Worm (Caenorhabditis elegans): Measurements from ENCODE around the gene Y43E12A.2.

Y43E12A.2 gene

ce11 chrIV:11008255-11008654, 26.4 kb downstream of the Y43E12A.2 start:
- TF ChIP-seq mes-2 (tag; optimal IDR thresholded peaks at IDR 0.05; ENCODE audit: poor library complexity, severe bottlenecking) (no peak), nhr-76 (tag; optimal IDR thresholded peaks at IDR 0.05) (no peak), ces-1 (GFP tag; optimal IDR thresholded peaks at IDR 0.05) (no peak), unc-130 (GFP tag; optimal IDR thresholded peaks at IDR 0.05) (no peak), lsy-2 (tag; optimal IDR thresholded peaks at IDR 0.05) (no peak), F10B5.3 (tag; optimal IDR thresholded peaks at IDR 0.05) (no peak), T20F7.1 (GFP tag; optimal IDR thresholded peaks at IDR 0.05) (no peak), dpl-1 (GFP tag; optimal IDR thresholded peaks at IDR 0.05) (no peak), lin-15B (tag; optimal IDR thresholded peaks at IDR 0.05) (no peak), dmd-9 (GFP tag; IDR thresholded peaks at IDR 0.05) (no peak), ceh-62 (tag; optimal IDR thresholded peaks at IDR 0.05) (no peak), lim-7 (GFP tag; IDR thresholded peaks at IDR 0.05) (no peak), F26F4.8 (GFP tag; conservative IDR thresholded peaks at IDR 0.05) (no peak), nhr-237 (tag; optimal IDR thresholded peaks at IDR 0.05) (no peak), attf-4 (tag; optimal IDR thresholded peaks at IDR 0.05) (no peak), zag-1 (tag; optimal IDR thresholded peaks at IDR 0.05) (no peak), hlh-30 (tag; optimal IDR thresholded peaks at IDR 0.05; ENCODE audit: insufficient read depth) (peak; percentile 70), set-16 (GFP tag; IDR thresholded peaks at IDR 0.05) (no peak), duxl-1 (tag; optimal IDR thresholded peaks at IDR 0.05; ENCODE audit: poor library complexity) (no peak), hmg-1.1 (GFP tag; IDR thresholded peaks at IDR 0.05) (0 out of 2 replicates have a peak, but pooled peaks have one; percentile 38), lin-29 (GFP tag; IDR thresholded peaks at IDR 0.05) (no peak), dve-1 (tag; optimal IDR thresholded peaks at IDR 0.05; ENCODE audit: insufficient read depth) (peak; percentile 29), ceh-28 (tag; optimal IDR thresholded peaks at IDR 0.05) (no peak), R02D3.7 (tag; optimal IDR thresholded peaks at IDR 0.05) (no peak), pha-4 (GFP tag; IDR thresholded peaks at IDR 0.05) (no peak), pha-4 (tag; optimal IDR thresholded peaks at IDR 0.05) (peak; percentile 15), ztf-7 (tag; optimal IDR thresholded peaks at IDR 0.05) (no peak), ama-1 (optimal IDR thresholded peaks at IDR 0.05) (no peak), mep-1 (tag; optimal IDR thresholded peaks at IDR 0.05) (peak; percentile 14), snpc-4 (tag; optimal IDR thresholded peaks at IDR 0.05) (no peak), pqm-1 (tag; optimal IDR thresholded peaks at IDR 0.05) (no peak), gei-8 (GFP tag; optimal IDR thresholded peaks at IDR 0.05) (no peak), tag-97 (GFP tag; IDR thresholded peaks at IDR 0.05) (no peak), lin-38 (GFP tag; IDR thresholded peaks at IDR 0.05) (no peak), sdz-12 (GFP tag; optimal IDR thresholded peaks at IDR 0.05) (no peak), Y5F2A.4 (GFP tag; optimal IDR thresholded peaks at IDR 0.05) (no peak), ceh-82 (tag; optimal IDR thresholded peaks at IDR 0.05) (no peak), daf-19 (GFP tag; conservative IDR thresholded peaks at IDR 0.05) (no peak), Y48G9A.11 (GFP tag; IDR thresholded peaks at IDR 0.05) (no peak), nhr-25 (tag; optimal IDR thresholded peaks at IDR 0.05; ENCODE audit: borderline replicate concordance, insufficient read depth) (no peak), egl-43 (GFP tag; IDR thresholded peaks at IDR 0.05) (no peak), mdl-1 (tag; optimal IDR thresholded peaks at IDR 0.05) (no peak), F37D6.2 (tag; optimal IDR thresholded peaks at IDR 0.05) (no peak), lin-1 (GFP tag; IDR thresholded peaks at IDR 0.05) (no peak), arid-1 (GFP tag; conservative IDR thresholded peaks at IDR 0.05) (no peak), lir-3 (tag; optimal IDR thresholded peaks at IDR 0.05) (no peak), mdt-29 (GFP tag; IDR thresholded peaks at IDR 0.05) (no peak), nhr-28 (tag; optimal IDR thresholded peaks at IDR 0.05) (peak; percentile 29), dmd-6 (GFP tag; IDR thresholded peaks at IDR 0.05) (peak; percentile 18; the same call in 1 of the 2 replicates), mxl-2 (GFP tag; conservative IDR thresholded peaks at IDR 0.05) (no peak)

All from whole organism, L4 larva.